Worm (Caenorhabditis elegans): ENCODE results near the gene Y51A2D.13.
A peak's percentile ranks its signal among the peaks of the same experiment; 100 is the strongest.

Gene Y51A2D.13

DNA sequence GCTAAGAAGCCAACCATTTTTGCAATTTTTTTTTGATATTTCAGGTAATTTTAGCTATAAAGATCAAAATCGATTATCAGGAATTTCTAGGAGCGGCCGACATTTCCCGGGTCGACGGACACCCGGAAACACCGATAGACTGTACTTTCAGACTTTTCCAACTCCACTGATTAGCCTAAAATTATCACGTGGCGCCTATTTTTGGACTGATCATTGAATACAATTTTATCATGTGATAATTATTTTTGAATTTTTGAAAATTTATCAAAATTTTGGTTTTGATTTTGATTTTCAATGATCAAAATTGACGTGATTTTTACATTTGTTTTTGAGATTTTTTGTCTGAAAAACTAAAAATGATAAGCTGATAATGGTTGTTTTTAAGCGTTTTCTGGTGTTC lies 1.3 kb downstream of the Y51A2D.13 start:
- TF ChIP-seq egl-27 (tag; optimal IDR thresholded peaks at IDR 0.05) (no peak), nhr-10 (tag; optimal IDR thresholded peaks at IDR 0.05) (no peak), sma-9 (GFP tag; optimal IDR thresholded peaks at IDR 0.05) (no peak), sma-9 (tag; optimal IDR thresholded peaks at IDR 0.05) (no peak), sem-4 (tag; optimal IDR thresholded peaks at IDR 0.05) (no peak), ama-1 (optimal IDR thresholded peaks at IDR 0.05) (no peak), elt-3 (tag; optimal IDR thresholded peaks at IDR 0.05) (no peak), peb-1 (tag; optimal IDR thresholded peaks at IDR 0.05) (no peak), ztf-4 (tag; optimal IDR thresholded peaks at IDR 0.05) (no peak), nhr-237 (tag; optimal IDR thresholded peaks at IDR 0.05) (no peak), unc-55 (GFP tag; optimal IDR thresholded peaks at IDR 0.05) (no peak), lin-39 (tag; optimal IDR thresholded peaks at IDR 0.05) (no peak), C34F6.9 (tag; optimal IDR thresholded peaks at IDR 0.05) (no peak), ztf-1 (GFP tag; conservative IDR thresholded peaks at IDR 0.05) (no peak), ceh-16 (tag; optimal IDR thresholded peaks at IDR 0.05) (no peak), nhr-11 (tag; optimal IDR thresholded peaks at IDR 0.05) (no peak), sma-3 (GFP tag; optimal IDR thresholded peaks at IDR 0.05) (no peak), zag-1 (tag; optimal IDR thresholded peaks at IDR 0.05) (no peak), ceh-82 (tag; optimal IDR thresholded peaks at IDR 0.05) (no peak), lsy-2 (tag; optimal IDR thresholded peaks at IDR 0.05) (no peak)

DNA sequence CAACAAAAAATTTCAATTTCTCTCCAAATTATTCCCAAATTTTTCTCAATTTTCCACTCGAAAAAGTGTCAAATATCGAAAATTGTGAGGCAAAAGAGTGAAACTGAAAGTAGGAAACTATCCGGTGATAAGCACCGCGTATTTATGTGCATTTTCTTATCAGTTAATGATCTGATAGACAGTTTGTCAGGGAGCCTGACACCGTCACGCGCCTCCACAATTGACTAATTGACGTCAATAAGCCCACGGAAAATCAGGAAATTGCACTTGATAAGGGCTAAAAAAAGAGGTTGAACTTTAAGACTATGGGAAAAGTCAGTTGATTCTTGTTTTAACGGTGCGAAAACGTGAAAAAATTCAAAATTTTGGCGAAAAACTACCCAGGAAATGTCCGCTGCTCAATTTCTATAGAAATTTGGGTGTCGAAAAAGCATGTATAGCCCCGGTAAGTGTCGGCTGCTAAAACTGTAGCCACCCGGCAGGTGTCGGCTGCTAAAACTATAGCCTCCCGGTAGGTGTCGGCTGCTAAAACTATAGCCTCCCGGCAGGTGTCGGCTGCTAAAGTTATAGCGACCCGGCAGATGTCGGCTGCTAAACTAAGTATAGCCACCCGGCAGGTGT lies 2.0 kb downstream of the Y51A2D.13 start:
- TF ChIP-seq F13H6.1 (tag; optimal IDR thresholded peaks at IDR 0.05), result no peak
- TF ChIP-seq sma-9 (GFP tag; optimal IDR thresholded peaks at IDR 0.05), result peak; percentile 74
- TF ChIP-seq sma-9 (tag; optimal IDR thresholded peaks at IDR 0.05), result no peak
- TF ChIP-seq crh-2 (tag; optimal IDR thresholded peaks at IDR 0.05), result peak; percentile 61
- peak; percentile 16 for TF ChIP-seq sma-3 (GFP tag; optimal IDR thresholded peaks at IDR 0.05)
- no peak for TF ChIP-seq ztf-4 (tag; optimal IDR thresholded peaks at IDR 0.05)
- TF ChIP-seq nhr-21 (tag; optimal IDR thresholded peaks at IDR 0.05), result peak; percentile 6
- TF ChIP-seq fos-1 (tag; optimal IDR thresholded peaks at IDR 0.05), result peak; percentile 71
- peak; percentile 7 for TF ChIP-seq nhr-129 (tag; optimal IDR thresholded peaks at IDR 0.05)
- TF ChIP-seq unc-62 (GFP tag; optimal IDR thresholded peaks at IDR 0.05), result no peak
- TF ChIP-seq unc-55 (GFP tag; optimal IDR thresholded peaks at IDR 0.05), result no peak
- no peak for TF ChIP-seq ZK546.5 (tag; optimal IDR thresholded peaks at IDR 0.05)

DNA sequence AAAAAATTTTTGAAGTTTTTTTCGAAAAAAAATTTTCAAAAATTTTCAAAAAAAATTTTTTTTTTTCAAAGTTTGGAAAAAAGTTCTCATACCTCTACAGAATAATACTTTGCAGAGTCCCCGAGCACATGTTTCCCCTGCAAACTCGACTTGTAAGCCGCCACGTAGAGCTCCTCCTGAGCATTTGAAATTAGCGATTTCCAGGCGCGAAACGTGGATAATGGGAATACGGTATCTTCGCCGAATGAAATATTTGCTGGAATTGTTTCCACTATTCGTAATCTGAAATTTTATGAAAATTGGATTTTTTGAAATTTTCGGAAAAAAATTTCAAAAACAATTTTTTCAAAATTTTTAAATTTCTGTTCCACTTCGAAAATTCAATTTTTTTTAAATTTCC lies 3.5 kb downstream of the Y51A2D.13 start:
- no peak for TF ChIP-seq lin-39 (tag; optimal IDR thresholded peaks at IDR 0.05)
- no peak for TF ChIP-seq ztf-4 (tag; optimal IDR thresholded peaks at IDR 0.05)
- no peak for TF ChIP-seq snpc-4 (tag; optimal IDR thresholded peaks at IDR 0.05)
- no peak for TF ChIP-seq sma-3 (GFP tag; optimal IDR thresholded peaks at IDR 0.05)
- no peak for TF ChIP-seq ama-1 (optimal IDR thresholded peaks at IDR 0.05)
- TF ChIP-seq R02D3.7 (tag; optimal IDR thresholded peaks at IDR 0.05), result no peak

DNA sequence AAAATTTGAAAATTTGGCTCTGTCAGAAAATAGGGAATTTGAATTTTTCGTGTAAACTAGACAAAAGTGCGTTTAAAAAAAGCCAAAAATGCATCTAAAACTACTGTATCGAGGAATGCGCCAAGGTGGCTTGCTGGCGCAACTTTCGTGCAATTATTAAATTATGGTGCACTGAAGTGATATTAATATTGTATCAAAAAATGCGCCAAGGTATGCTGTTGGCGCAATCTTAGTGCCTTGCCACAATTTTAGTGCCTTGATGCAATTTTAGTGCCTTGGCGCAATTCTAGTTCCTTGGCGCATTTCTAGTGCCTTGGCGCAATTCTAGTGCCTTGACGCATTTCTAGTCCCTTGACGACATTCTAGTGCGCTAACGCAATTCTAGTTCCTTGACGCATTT lies 4.5 kb downstream of the Y51A2D.13 start:
- TF ChIP-seq nhr-21 (tag; optimal IDR thresholded peaks at IDR 0.05) (no peak), gmeb-1 (tag; optimal IDR thresholded peaks at IDR 0.05) (no peak), ZK546.5 (tag; optimal IDR thresholded peaks at IDR 0.05) (no peak), alr-1 (tag; optimal IDR thresholded peaks at IDR 0.05) (no peak), nhr-12 (tag; optimal IDR thresholded peaks at IDR 0.05) (no peak), skn-1 (tag; optimal IDR thresholded peaks at IDR 0.05) (no peak), ceh-82 (tag; optimal IDR thresholded peaks at IDR 0.05) (no peak), elt-1 (tag; optimal IDR thresholded peaks at IDR 0.05) (no peak), fos-1 (tag; optimal IDR thresholded peaks at IDR 0.05) (no peak)

DNA sequence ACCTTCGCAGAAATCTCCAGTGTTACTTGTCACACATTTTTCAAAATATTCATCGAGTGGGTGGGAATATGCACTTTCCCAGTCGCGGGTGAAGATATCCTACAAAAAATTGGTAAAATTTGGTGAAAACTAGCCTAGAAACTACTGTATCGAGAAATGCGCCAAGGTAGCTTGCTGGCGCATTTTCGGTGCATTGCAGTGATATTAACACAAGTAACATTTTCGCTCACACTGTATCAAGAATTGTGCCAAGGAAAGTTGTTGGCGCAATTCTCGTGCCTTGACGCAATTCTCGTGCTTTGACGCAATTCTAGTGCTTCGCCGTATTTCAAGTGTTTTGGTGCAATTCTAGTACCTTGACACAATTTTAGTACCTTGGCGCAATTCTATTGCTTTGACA lies 6.4 kb downstream of the Y51A2D.13 start:
- TF ChIP-seq sem-4 (tag; optimal IDR thresholded peaks at IDR 0.05) (no peak), aly-2 (tag; optimal IDR thresholded peaks at IDR 0.05) (no peak), ztf-1 (GFP tag; conservative IDR thresholded peaks at IDR 0.05) (0 out of 2 replicates have a peak, but pooled peaks have one; percentile 16), nhr-25 (tag; optimal IDR thresholded peaks at IDR 0.05) (peak; percentile 63), C34F6.9 (tag; optimal IDR thresholded peaks at IDR 0.05) (no peak), nhr-6 (tag; optimal IDR thresholded peaks at IDR 0.05) (no peak), lsy-2 (tag; optimal IDR thresholded peaks at IDR 0.05) (peak; percentile 26 to 32), Y55F3AM.14 (GFP tag; optimal IDR thresholded peaks at IDR 0.05) (peak; percentile 60), lin-13 (GFP tag; optimal IDR thresholded peaks at IDR 0.05) (peak; percentile 54), R02D3.7 (tag; optimal IDR thresholded peaks at IDR 0.05) (no peak)

All from whole organism, L2 larva.